Fruit fly (Drosophila melanogaster) whole organism, prepupa: ENCODE measurements around the gene Dad.

Experiments used
- CG34406 ChIP-seq: fragments of 200-800 bp; sonication (Bioruptor generic); optimal IDR thresholded peaks from 3 replicates; lab custom pipeline; 2016; ENCODE audit warnings: missing biosample characterization, missing genetic modification characterization
- CG6276 ChIP-seq: fragments of 200-800 bp; sonication (Bioruptor generic); optimal IDR thresholded peaks from 2 replicates; lab custom pipeline; 2017; ENCODE audit warnings: missing biosample characterization, mild to moderate bottlenecking, missing genetic modification characterization
- CG6808 ChIP-seq: fragments of 200-800 bp; sonication (Bioruptor generic); optimal IDR thresholded peaks from 3 replicates; lab custom pipeline; 2017; ENCODE audit warnings: missing biosample characterization, missing genetic modification characterization, mild to moderate bottlenecking, moderate library complexity, missing genetic modification reagents

dm6 chr3R:17067721-17068120 lies 13.9 kb downstream of the Dad start:
- TF ChIP-seq CG6276 (GFP tag; lab: Kevin White, UChicago) (no peak), CG34406 (GFP tag; lab: Kevin White, UChicago) (no peak), CG6808 (no peak)
